Fruit fly (Drosophila melanogaster): Measurements from ENCODE around the gene east.

The east gene

dm6 chrX:1995653-1996052, 15.0 kb upstream of the east start:
- no peak for TF ChIP-seq ttk (optimal IDR thresholded peaks at IDR 0.05)
- TF ChIP-seq insv (optimal IDR thresholded peaks at IDR 0.05): no peak
- no peak for TF ChIP-seq Sin3A (optimal IDR thresholded peaks at IDR 0.05)

DNA sequence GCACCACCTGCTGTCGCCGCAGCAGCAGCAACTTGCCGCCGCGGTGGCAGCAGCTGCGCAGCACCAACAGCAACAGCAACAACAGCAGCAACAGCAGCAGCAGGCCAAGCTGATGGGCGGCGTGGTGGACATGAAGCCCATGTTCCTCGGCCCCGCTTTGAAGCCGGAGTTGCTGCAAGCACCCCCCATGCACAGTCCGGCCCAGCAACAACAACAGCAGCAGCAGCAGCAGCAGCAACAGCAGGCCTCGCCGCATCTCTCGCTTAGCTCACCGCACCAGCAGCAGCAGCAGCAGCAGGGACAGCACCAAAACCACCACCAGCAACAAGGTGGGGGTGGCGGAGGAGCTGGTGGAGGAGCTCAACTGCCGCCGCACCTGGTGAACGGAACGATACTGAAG, 9.6 kb upstream of the east start:
- TF ChIP-seq psq (optimal IDR thresholded peaks at IDR 0.05) (no peak), Sin3A (optimal IDR thresholded peaks at IDR 0.05) (no peak), insv (optimal IDR thresholded peaks at IDR 0.05) (no peak), Myc (optimal IDR thresholded peaks at IDR 0.05) (no peak), h (optimal IDR thresholded peaks at IDR 0.05) (no peak), ttk (optimal IDR thresholded peaks at IDR 0.05) (no peak)

dm6 chrX:2004114-2004513, 6.5 kb upstream of the east start:
- TF ChIP-seq psq (optimal IDR thresholded peaks at IDR 0.05) (no peak), h (optimal IDR thresholded peaks at IDR 0.05) (no peak), Sin3A (optimal IDR thresholded peaks at IDR 0.05) (no peak), Myc (optimal IDR thresholded peaks at IDR 0.05) (no peak), insv (optimal IDR thresholded peaks at IDR 0.05) (no peak), ttk (optimal IDR thresholded peaks at IDR 0.05) (no peak)

DNA sequence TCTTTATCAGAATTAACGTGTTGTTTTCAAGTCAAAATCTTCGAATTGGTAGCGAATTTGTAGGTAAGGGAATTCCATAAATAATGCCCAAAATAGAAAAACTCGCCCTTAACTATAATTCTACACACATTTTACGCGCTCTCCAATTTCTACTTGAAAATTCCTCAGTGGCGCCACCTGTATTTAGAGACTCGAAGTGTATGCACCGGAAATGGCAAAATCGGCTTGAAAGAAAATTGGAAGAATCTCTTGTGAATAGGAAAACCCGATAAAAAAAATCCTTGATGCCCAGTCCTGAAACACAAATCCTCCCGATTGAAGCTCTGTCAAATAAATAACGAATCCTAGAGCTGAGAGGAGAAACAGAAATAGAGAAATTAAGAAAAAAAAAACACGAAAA, 4.8 kb upstream of the east start:
- no peak for TF ChIP-seq Sin3A (optimal IDR thresholded peaks at IDR 0.05)
- no peak for TF ChIP-seq Myc (optimal IDR thresholded peaks at IDR 0.05)
- no peak for TF ChIP-seq psq (optimal IDR thresholded peaks at IDR 0.05)
- TF ChIP-seq ttk (optimal IDR thresholded peaks at IDR 0.05): no peak
- TF ChIP-seq insv (optimal IDR thresholded peaks at IDR 0.05): no peak
- TF ChIP-seq h (optimal IDR thresholded peaks at IDR 0.05): no peak

- TF ChIP-seq insv (optimal IDR thresholded peaks at IDR 0.05) (no peak), ttk (optimal IDR thresholded peaks at IDR 0.05) (no peak), psq (optimal IDR thresholded peaks at IDR 0.05) (no peak), h (optimal IDR thresholded peaks at IDR 0.05) (no peak), Myc (optimal IDR thresholded peaks at IDR 0.05) (no peak), Sin3A (optimal IDR thresholded peaks at IDR 0.05) (no peak)
These were observed 1.7 kb upstream of the east start, which contains the start of gene PIG-K for dm6 chrX:2008953-2009452. TSS of gene PIG-K (minus strand) at chrX:2009364.

dm6 chrX:2009453-2010009, 1.1 kb upstream of the east start:
- TF ChIP-seq Myc (optimal IDR thresholded peaks at IDR 0.05): no peak
- no peak for TF ChIP-seq h (optimal IDR thresholded peaks at IDR 0.05)
- no peak for TF ChIP-seq insv (optimal IDR thresholded peaks at IDR 0.05)
- TF ChIP-seq Sin3A (optimal IDR thresholded peaks at IDR 0.05): no peak
- TF ChIP-seq psq (optimal IDR thresholded peaks at IDR 0.05): no peak
- no peak for TF ChIP-seq ttk (optimal IDR thresholded peaks at IDR 0.05)

dm6 chrX:2011288-2012120, 844 bp downstream of the east start:
- TF ChIP-seq insv (optimal IDR thresholded peaks at IDR 0.05): no peak
- no peak for TF ChIP-seq psq (optimal IDR thresholded peaks at IDR 0.05)
- no peak for TF ChIP-seq Myc (optimal IDR thresholded peaks at IDR 0.05)
- TF ChIP-seq ttk (optimal IDR thresholded peaks at IDR 0.05): no peak
- no peak for TF ChIP-seq Sin3A (optimal IDR thresholded peaks at IDR 0.05)
- no peak for TF ChIP-seq h (optimal IDR thresholded peaks at IDR 0.05)

DNA sequence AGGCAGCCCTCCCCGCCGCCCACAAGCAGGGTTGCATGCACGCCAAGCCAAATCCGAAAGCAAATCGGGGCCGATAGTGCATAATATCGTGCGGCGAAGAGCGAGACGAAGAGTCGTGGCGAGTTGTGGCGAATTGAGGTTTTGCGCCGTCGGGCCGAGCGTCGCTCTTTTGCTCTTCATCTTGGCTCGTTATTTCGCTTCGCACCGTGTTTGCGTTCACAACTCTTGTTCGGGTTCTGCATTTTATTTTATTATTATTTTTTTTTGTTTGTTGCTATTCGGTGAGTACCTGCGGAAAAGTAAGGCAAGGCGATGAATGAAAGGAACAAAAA, 1.4 kb downstream of the east start:
- no peak for TF ChIP-seq Myc (optimal IDR thresholded peaks at IDR 0.05)
- TF ChIP-seq psq (optimal IDR thresholded peaks at IDR 0.05): no peak
- TF ChIP-seq h (optimal IDR thresholded peaks at IDR 0.05): no peak
- no peak for TF ChIP-seq Sin3A (optimal IDR thresholded peaks at IDR 0.05)
- TF ChIP-seq ttk (optimal IDR thresholded peaks at IDR 0.05): no peak
- TF ChIP-seq insv (optimal IDR thresholded peaks at IDR 0.05): no peak

DNA sequence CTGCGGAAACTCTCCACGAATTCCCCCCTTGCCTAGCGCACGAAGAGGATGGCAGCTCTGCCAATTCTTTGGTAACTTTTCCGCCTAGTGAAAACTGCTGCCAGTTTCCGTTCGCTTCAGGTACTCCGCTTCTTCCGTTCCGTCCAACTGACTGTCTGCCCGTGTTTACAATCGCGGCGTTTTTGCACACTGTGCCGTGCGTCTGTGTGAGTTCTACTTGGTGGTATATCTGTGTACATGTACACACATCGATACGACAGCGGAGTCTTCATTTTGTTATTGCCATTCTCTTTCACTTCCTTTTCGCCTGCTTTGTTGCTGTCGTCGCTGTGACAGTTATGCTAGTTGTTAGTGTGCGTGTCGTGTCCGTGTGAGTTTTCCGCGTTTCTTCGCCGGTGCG, 2.2 kb downstream of the east start:
- TF ChIP-seq Myc (optimal IDR thresholded peaks at IDR 0.05): no peak
- TF ChIP-seq h (optimal IDR thresholded peaks at IDR 0.05): no peak
- TF ChIP-seq Sin3A (optimal IDR thresholded peaks at IDR 0.05): no peak
- TF ChIP-seq psq (optimal IDR thresholded peaks at IDR 0.05): peak; percentile 61
- no peak for TF ChIP-seq insv (optimal IDR thresholded peaks at IDR 0.05)

DNA sequence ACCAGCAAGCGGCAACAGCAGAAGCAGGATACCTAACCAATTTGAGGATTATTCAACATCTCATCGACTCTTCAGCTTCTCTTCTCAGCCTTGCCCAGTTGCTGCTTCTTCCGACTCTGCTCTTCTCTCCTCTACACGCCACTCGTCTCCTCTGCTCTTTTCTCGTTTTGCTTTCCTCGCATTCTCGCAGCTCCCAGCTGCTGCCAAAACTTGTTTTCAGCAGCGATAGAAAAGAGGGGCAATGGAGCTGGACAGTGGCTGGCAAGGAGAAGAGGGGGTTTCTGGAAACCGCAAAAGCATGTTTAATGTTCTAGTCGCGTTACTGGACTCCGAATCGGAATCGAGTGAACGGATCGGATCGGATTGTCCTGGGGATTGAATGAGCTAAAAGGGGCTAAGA, 2.7 kb downstream of the east start:
- TF ChIP-seq psq (optimal IDR thresholded peaks at IDR 0.05) (peak; percentile 19), Myc (optimal IDR thresholded peaks at IDR 0.05) (no peak), insv (optimal IDR thresholded peaks at IDR 0.05) (no peak)

DNA sequence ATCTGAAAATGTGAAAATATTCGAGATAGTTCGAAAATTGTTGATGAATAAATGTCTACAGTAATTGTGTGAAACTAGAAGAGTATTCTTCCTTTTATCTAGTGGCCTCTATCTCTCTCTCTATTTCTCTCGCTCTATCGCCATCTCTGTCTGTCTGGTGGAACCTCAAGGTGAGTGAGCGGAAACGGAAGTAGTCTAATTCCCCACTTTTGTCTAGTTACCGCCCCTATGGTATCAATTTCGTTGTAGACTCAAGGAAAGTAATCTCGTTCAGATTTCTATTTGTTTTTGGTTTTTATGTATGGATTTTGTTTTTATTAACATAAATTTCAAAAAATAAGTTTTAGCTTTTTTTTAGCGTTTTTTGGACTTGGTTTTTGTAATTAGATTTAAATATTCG, 14.2 kb downstream of the east start:
- TF ChIP-seq Sin3A (optimal IDR thresholded peaks at IDR 0.05) (no peak), psq (optimal IDR thresholded peaks at IDR 0.05) (no peak), Myc (optimal IDR thresholded peaks at IDR 0.05) (no peak), insv (optimal IDR thresholded peaks at IDR 0.05) (no peak), ttk (optimal IDR thresholded peaks at IDR 0.05) (no peak), h (optimal IDR thresholded peaks at IDR 0.05) (no peak)

dm6 chrX:2031308-2031707, 20.6 kb downstream of the east start:
- TF ChIP-seq Sin3A (optimal IDR thresholded peaks at IDR 0.05): no peak
- TF ChIP-seq psq (optimal IDR thresholded peaks at IDR 0.05): no peak
- no peak for TF ChIP-seq insv (optimal IDR thresholded peaks at IDR 0.05)
- TF ChIP-seq Myc (optimal IDR thresholded peaks at IDR 0.05): no peak
- no peak for TF ChIP-seq h (optimal IDR thresholded peaks at IDR 0.05)
- no peak for TF ChIP-seq ttk (optimal IDR thresholded peaks at IDR 0.05)
